Fruit fly (Drosophila melanogaster) whole organism, embryonic: ENCODE measurements around the gene red.

Experiments used
- Antp ChIP-seq: fragments of 200-800 bp; sonication (Bioruptor generic); optimal IDR thresholded peaks from 3 replicates; lab custom pipeline; 2016; ENCODE audit warnings: missing biosample characterization, missing genetic modification characterization
- Asciz ChIP-seq: fragments of 200-800 bp; sonication (Bioruptor generic); optimal IDR thresholded peaks from 2 replicates; lab custom pipeline; 2017; ENCODE audit warnings: missing biosample characterization, mild to moderate bottlenecking, missing genetic modification characterization, missing genetic modification reagents
- CG10565 ChIP-seq: fragments of 200-800 bp; sonication (Bioruptor generic); optimal IDR thresholded peaks from 3 replicates; lab custom pipeline; 2016; ENCODE audit warnings: missing biosample characterization, mild to moderate bottlenecking, missing genetic modification characterization
- CG12299 ChIP-seq: fragments of 200-800 bp; sonication (Bioruptor generic); optimal IDR thresholded peaks from 2 replicates; lab custom pipeline; 2018; ENCODE audit warnings: missing biosample characterization, mild to moderate bottlenecking, missing genetic modification characterization
- CG1233 ChIP-seq: fragments of 200-800 bp; sonication (Bioruptor generic); optimal IDR thresholded peaks from 4 replicates; lab custom pipeline; 2018; ENCODE audit warnings: missing biosample characterization, mild to moderate bottlenecking, missing genetic modification characterization
- CG15514 ChIP-seq: fragments of 200-800 bp; sonication (Bioruptor generic); optimal IDR thresholded peaks from 3 replicates; lab custom pipeline; 2017; ENCODE audit warnings: missing biosample characterization, missing genetic modification characterization, mild to moderate bottlenecking, moderate library complexity, missing genetic modification reagents
- CG17912 ChIP-seq: fragments of 200-800 bp; sonication (Bioruptor generic); optimal IDR thresholded peaks from 2 replicates; lab custom pipeline; 2018; ENCODE audit warnings: missing biosample characterization, mild to moderate bottlenecking, missing genetic modification characterization
- CG18011 ChIP-seq: fragments of 200-800 bp; sonication (Bioruptor generic); optimal IDR thresholded peaks from 2 replicates; lab custom pipeline; 2017; ENCODE audit warnings: missing biosample characterization, missing genetic modification characterization, mild to moderate bottlenecking, moderate library complexity, missing genotype
- CG18599 ChIP-seq: fragments of 200-800 bp; sonication (Bioruptor generic); optimal IDR thresholded peaks from 3 replicates; lab custom pipeline; 2017; ENCODE audit warnings: missing biosample characterization, missing genetic modification characterization, mild to moderate bottlenecking, moderate library complexity, missing genetic modification reagents
- CG31224 ChIP-seq: fragments of 200-800 bp; sonication (Bioruptor generic); IDR thresholded peaks from 2 replicates; pipeline ENCODE4 v1.3.6; 2022; ENCODE audit warnings: missing biosample characterization, missing genetic modification characterization
- CG33557 ChIP-seq: fragments of 200-800 bp; sonication (Bioruptor generic); optimal IDR thresholded peaks from 2 replicates; lab custom pipeline; 2019; ENCODE audit warnings: missing biosample characterization, mild to moderate bottlenecking, missing genetic modification characterization, moderate library complexity
- CG3838 ChIP-seq: fragments of 200-800 bp; sonication (Bioruptor generic); optimal IDR thresholded peaks from 3 replicates; lab custom pipeline; 2016; ENCODE audit warnings: missing biosample characterization, missing genetic modification characterization
- CG7271 ChIP-seq: fragments of 200-800 bp; sonication (Bioruptor generic); optimal IDR thresholded peaks from 2 replicates; lab custom pipeline; 2018; ENCODE audit warnings: missing biosample characterization, mild to moderate bottlenecking, missing genetic modification characterization, moderate library complexity
- CG7357 ChIP-seq: fragments of 200-800 bp; sonication (Bioruptor generic); IDR thresholded peaks from 3 replicates; pipeline ENCODE4 v1.3.6; 2022; ENCODE audit warnings: missing biosample characterization, missing genetic modification characterization
- CG8924 ChIP-seq: fragments of 200-800 bp; optimal IDR thresholded peaks from 3 replicates; lab custom pipeline; 2019; ENCODE audit warnings: missing biosample characterization, mild to moderate bottlenecking, missing genetic modification characterization, moderate library complexity
- CG8944 ChIP-seq: fragments of 200-800 bp; sonication (Bioruptor generic); optimal IDR thresholded peaks from 3 replicates; lab custom pipeline; 2016; ENCODE audit warnings: missing biosample characterization, missing genetic modification characterization
- CG9437 ChIP-seq: fragments of 200-800 bp; sonication (Bioruptor generic); optimal IDR thresholded peaks from 2 replicates; lab custom pipeline; 2018; ENCODE audit warnings: missing biosample characterization, mild to moderate bottlenecking, missing genetic modification characterization
- CG9876 ChIP-seq: fragments of 200-800 bp; sonication (Bioruptor generic); optimal IDR thresholded peaks from 2 replicates; lab custom pipeline; 2016; ENCODE audit warnings: missing biosample characterization, missing genetic modification characterization
- Ets65A ChIP-seq: fragments of 200-800 bp; sonication (Bioruptor generic); peaks from one replicate; lab custom pipeline; 2016; ENCODE audit warnings: missing biosample characterization, missing genetic modification characterization
- Gug ChIP-seq: fragments of 200-800 bp; sonication (Bioruptor generic); IDR thresholded peaks from 4 replicates; pipeline ENCODE4 v1.3.6; 2022; ENCODE audit warnings: missing biosample characterization, missing genetic modification characterization
- Hand ChIP-seq: fragments of 200-800 bp; sonication (Bioruptor generic); optimal IDR thresholded peaks from 2 replicates; lab custom pipeline; 2017; ENCODE audit warnings: mild to moderate bottlenecking, missing biosample characterization, missing genetic modification reagents, missing genetic modification characterization
- HmgZ ChIP-seq: fragments of 200-800 bp; sonication (Bioruptor generic); optimal IDR thresholded peaks from 2 replicates; lab custom pipeline; 2018; ENCODE audit warnings: missing biosample characterization, mild to moderate bottlenecking, missing genetic modification characterization
- Optix ChIP-seq: fragments of 200-800 bp; sonication (Bioruptor generic); IDR thresholded peaks from 3 replicates; pipeline ENCODE4 v1.3.6; 2022; ENCODE audit warnings: missing biosample characterization, missing genetic modification characterization
- Ravus ChIP-seq: fragments of 200-800 bp; sonication (Bioruptor generic); IDR thresholded peaks from 2 replicates; pipeline ENCODE4 v1.3.6; 2022; ENCODE audit warnings: missing biosample characterization, missing genetic modification characterization
- Sox102F ChIP-seq: fragments of 200-800 bp; sonication (Bioruptor generic); optimal IDR thresholded peaks from 2 replicates; lab custom pipeline; 2018; ENCODE audit warnings: missing biosample characterization, mild to moderate bottlenecking, missing genetic modification characterization, moderate library complexity
- YL-1 ChIP-seq: fragments of 200-800 bp; sonication (Bioruptor generic); optimal IDR thresholded peaks from 3 replicates; lab custom pipeline; 2017; ENCODE audit warnings: missing biosample characterization, mild to moderate bottlenecking, missing genetic modification characterization
- ab ChIP-seq: fragments of 200-800 bp; sonication (Bioruptor generic); optimal IDR thresholded peaks from 2 replicates; lab custom pipeline; 2016; ENCODE audit warnings: missing biosample characterization, missing genetic modification characterization
- aop ChIP-seq: fragments of 200-800 bp; sonication (Bioruptor generic); IDR thresholded peaks from 2 replicates; pipeline ENCODE4 v1.3.6; 2022; ENCODE audit warnings: missing biosample characterization, missing genetic modification characterization
- ap ChIP-seq: fragments of 200-800 bp; sonication (Bioruptor generic); IDR thresholded peaks from 2 replicates; pipeline ENCODE4 v1.3.6; 2022; ENCODE audit warnings: missing biosample characterization, missing genetic modification characterization
- bbx ChIP-seq: fragments of 200-800 bp; sonication (Bioruptor generic); IDR thresholded peaks from 2 replicates; pipeline ENCODE4 v1.3.6; 2022; ENCODE audit warnings: missing biosample characterization, missing genetic modification characterization; ENCODE audit not compliant: partially characterized antibody
- fd64A ChIP-seq: fragments of 200-800 bp; sonication (Bioruptor generic); optimal IDR thresholded peaks from 3 replicates; lab custom pipeline; 2018; ENCODE audit warnings: missing biosample characterization, mild to moderate bottlenecking, missing genetic modification characterization
- gsb-n ChIP-seq: fragments of 200-800 bp; sonication (Bioruptor generic); optimal IDR thresholded peaks from 3 replicates; lab custom pipeline; 2018; ENCODE audit warnings: missing biosample characterization, mild to moderate bottlenecking, missing genetic modification characterization
- hth ChIP-seq: fragments of >200 bp; optimal IDR thresholded peaks from 2 replicates; lab custom pipeline; 2017; ENCODE audit warnings: inconsistent platforms
- klu ChIP-seq: fragments of 200-800 bp; sonication (Bioruptor generic); IDR thresholded peaks from 2 replicates; pipeline ENCODE4 v1.3.6; 2022; ENCODE audit warnings: missing biosample characterization, missing genetic modification characterization
- mirr ChIP-seq: fragments of 200-800 bp; sonication (Bioruptor generic); optimal IDR thresholded peaks from 3 replicates; lab custom pipeline; 2018; ENCODE audit warnings: missing biosample characterization, mild to moderate bottlenecking, missing genetic modification characterization
- nom ChIP-seq: fragments of 200-800 bp; sonication (Bioruptor generic); optimal IDR thresholded peaks from 2 replicates; lab custom pipeline; 2017; ENCODE audit warnings: missing biosample characterization, missing genetic modification characterization, mild to moderate bottlenecking, moderate library complexity, missing genetic modification reagents
- pum ChIP-seq: fragments of 200-800 bp; sonication (Bioruptor generic); optimal IDR thresholded peaks from 2 replicates; lab custom pipeline; 2016; ENCODE audit warnings: missing biosample characterization, missing genetic modification characterization
- slou ChIP-seq: fragments of 200-800 bp; sonication (Bioruptor generic); optimal IDR thresholded peaks from 3 replicates; lab custom pipeline; 2016; ENCODE audit warnings: missing biosample characterization, missing genetic modification characterization
- slp2 ChIP-seq: fragments of 200-800 bp; sonication (Bioruptor generic); optimal IDR thresholded peaks from 2 replicates; lab custom pipeline; 2016; ENCODE audit warnings: missing biosample characterization, missing genetic modification characterization
- unpg ChIP-seq: fragments of 200-800 bp; sonication (Bioruptor generic); optimal IDR thresholded peaks from 3 replicates; lab custom pipeline; 2018; ENCODE audit warnings: missing biosample characterization, mild to moderate bottlenecking, missing genetic modification characterization, moderate library complexity
- wek ChIP-seq: fragments of 200-800 bp; sonication (Bioruptor generic); optimal IDR thresholded peaks from 3 replicates; lab custom pipeline; 2018; ENCODE audit warnings: missing biosample characterization, mild to moderate bottlenecking, missing genetic modification characterization, moderate library complexity
- zen ChIP-seq: fragments of 200-800 bp; sonication (Bioruptor generic); optimal IDR thresholded peaks from 3 replicates; lab custom pipeline; 2018; ENCODE audit warnings: missing biosample characterization, mild to moderate bottlenecking, missing genetic modification characterization, moderate library complexity

red gene

DNA sequence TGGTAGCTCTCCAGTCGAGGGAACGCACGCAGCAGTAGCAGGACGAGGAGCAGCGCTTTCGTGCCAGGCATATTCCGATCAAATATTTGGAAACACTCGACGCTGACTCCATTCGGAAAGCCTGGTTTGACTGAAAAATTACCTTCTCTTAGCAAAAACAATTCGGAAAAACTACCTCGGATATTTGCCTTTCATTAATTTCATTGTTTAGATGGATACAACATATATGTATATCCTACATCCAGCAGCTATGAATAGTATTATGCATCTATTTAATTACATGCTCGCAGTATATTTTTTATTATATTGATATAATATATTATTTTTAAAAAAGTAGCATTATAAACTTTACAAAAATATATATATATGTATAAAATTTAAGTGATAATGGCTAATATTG, 27.8 kb upstream of the red start, which contains the start of gene CG14840 (continued):
- TF ChIP-seq CG18599 (GFP tag; lab: Kevin White, UChicago) (no peak), CG1233 (GFP tag; lab: Kevin White, UChicago) (no peak)

DNA sequence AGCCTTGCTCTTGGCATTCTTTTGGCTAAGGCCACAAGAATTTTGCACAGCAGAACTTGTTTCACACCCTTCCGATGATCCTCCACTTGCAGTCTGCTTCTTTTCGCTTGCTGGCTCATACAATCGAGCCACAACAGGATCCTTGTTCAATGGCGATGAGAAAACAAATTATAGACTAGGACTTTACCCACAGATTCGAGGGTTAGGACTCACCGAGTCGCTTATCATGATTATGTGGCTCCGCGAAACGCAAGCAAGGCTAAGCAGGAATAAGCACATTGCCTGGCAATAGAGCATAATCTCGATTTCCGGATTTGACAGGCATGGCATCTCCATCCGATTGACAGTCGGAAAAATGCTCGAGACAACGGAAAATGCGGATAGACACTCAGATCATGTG, 26.8 kb upstream of the red start, which contains the start of the genes CG14839 and CG14841:
CG14839 (plus strand) TSS at position 301 of the 400 bp plus-strand sequence.
CG14841 (minus strand) TSS at position 332 of the 400 bp plus-strand sequence.
- TF ChIP-seq YL-1 (GFP tag; lab: Kevin White, UChicago) (no peak), Ets65A (GFP tag; lab: Kevin White, UChicago) (peak; percentile 73)

DNA sequence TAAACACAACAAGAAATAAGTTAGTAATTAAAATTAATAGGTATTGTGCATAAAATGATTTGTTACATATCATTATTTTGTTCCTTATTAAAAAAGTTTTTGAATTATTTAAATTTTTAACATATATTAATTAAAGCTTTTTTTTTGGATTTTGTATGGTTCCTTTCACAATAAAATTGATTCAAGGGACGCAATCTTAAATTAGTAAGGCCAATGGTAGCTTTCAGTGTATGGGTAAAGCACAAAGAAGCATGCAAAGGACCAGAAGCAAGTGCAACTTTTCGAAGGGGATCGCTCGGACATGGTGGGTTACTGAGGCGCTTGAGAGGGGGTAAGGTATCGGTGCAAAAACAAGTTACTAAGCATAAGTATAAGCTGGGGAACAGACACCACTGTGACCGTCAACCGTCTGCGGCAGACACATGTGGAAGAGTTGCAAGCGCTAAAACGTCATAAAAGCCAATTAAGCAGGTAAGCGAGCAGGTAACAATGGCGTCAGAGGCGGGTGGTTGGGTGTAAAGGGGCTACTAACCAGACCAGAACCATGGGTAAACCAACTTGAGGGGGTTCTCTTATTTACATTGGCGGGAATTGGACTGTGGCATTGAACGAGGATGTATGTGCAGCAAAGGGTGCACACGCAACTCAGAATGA, 13.2 kb upstream of the red start:
- TF ChIP-seq CG33557 (GFP tag; lab: Kevin White, UChicago), result no peak
- peak; percentile 43 for TF ChIP-seq nom (GFP tag; lab: Kevin White, UChicago)
- no peak for TF ChIP-seq gsb-n (tag; lab: Kevin White, UChicago)
- TF ChIP-seq, all 482 proteins: peak for 1

DNA sequence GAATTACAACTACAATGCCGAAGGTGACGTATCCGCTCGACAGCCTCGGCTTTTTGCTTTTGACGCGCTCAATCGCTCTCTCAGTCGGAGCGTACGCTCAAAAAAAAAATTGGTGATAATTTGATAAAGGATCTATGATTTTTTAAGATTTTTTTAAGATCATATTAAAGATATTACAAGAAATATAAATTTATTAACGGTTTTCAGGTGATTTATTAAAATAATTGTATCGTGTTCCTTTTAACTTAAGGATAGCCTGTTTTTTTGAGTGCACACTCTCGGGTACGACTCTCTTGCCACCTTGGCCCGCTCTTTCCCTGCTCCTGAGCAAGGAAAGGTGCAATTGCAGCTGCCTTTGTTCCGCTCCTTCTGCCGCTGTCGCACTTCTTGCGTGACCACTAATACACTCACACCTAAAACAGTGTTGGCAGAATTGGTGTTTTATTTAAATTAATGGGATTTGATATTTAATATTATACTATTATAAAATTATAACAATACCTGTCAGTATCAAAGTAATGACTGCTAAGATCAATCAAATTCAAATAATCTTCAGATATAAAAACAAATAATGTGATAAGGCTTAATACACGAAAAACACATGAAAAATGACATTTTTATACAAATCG, 10.9 kb upstream of the red start:
- peak; percentile 65 for TF ChIP-seq Ravus (GFP tag; lab: Robert Waterston, UW)
- TF ChIP-seq Sox102F, result peak; percentile 71
- no peak for TF ChIP-seq hth
- peak; percentile 63 for TF ChIP-seq CG31224 (GFP tag; lab: Robert Waterston, UW)
- peak; percentile 37 for TF ChIP-seq pum (GFP tag; lab: Kevin White, UChicago)
- no peak for TF ChIP-seq ab (GFP tag; lab: Kevin White, UChicago)
- peak; percentile 65; the same call in 3 of the 4 replicates for TF ChIP-seq Gug (GFP tag; lab: Robert Waterston, UW)
- TF ChIP-seq CG9876 (GFP tag; lab: Kevin White, UChicago), result no peak
- TF ChIP-seq ap, result peak; percentile 66
- TF ChIP-seq Ets65A (GFP tag; lab: Kevin White, UChicago), result peak; percentile 92
- TF ChIP-seq CG18011 (GFP tag; lab: Kevin White, UChicago), result peak; percentile 33
- no peak for TF ChIP-seq bbx (GFP tag; lab: Robert Waterston, UW)
- TF ChIP-seq CG8924 (tag; lab: Kevin White, UChicago), result peak; percentile 91
- no peak for TF ChIP-seq aop (GFP tag; lab: Robert Waterston, UW)
- no peak for TF ChIP-seq unpg (GFP tag; lab: Kevin White, UChicago)
- TF ChIP-seq Hand, result peak; percentile 90
- TF ChIP-seq CG15514 (GFP tag; lab: Kevin White, UChicago), result peak; percentile 69
- peak; percentile 54; the same call in 2 of the 3 replicates for TF ChIP-seq Optix (GFP tag; lab: Robert Waterston, UW)
- TF ChIP-seq wek (GFP tag; lab: Kevin White, UChicago), result no peak
- TF ChIP-seq fd64A (GFP tag; lab: Kevin White, UChicago), result no peak
- peak; percentile 2 for TF ChIP-seq slou (GFP tag; lab: Kevin White, UChicago)
- TF ChIP-seq zen (tag; lab: Kevin White, UChicago), result peak; percentile 95
- TF ChIP-seq CG10565 (GFP tag; lab: Kevin White, UChicago), result peak; percentile 40
- TF ChIP-seq HmgZ, result peak; percentile 64
- TF ChIP-seq CG3838 (GFP tag; lab: Kevin White, UChicago), result peak; percentile 31
- peak; percentile 91 for TF ChIP-seq CG7271 (tag; lab: Kevin White, UChicago)
- peak; percentile 45; the same call in 1 of the 2 replicates for TF ChIP-seq klu
- no peak for TF ChIP-seq CG17912 (GFP tag; lab: Kevin White, UChicago)
- TF ChIP-seq mirr (GFP tag; lab: Kevin White, UChicago), result no peak
- TF ChIP-seq CG12299 (tag; lab: Kevin White, UChicago), result peak; percentile 66
- TF ChIP-seq CG9437 (GFP tag; lab: Kevin White, UChicago), result peak; percentile 54
- peak; percentile 29 for TF ChIP-seq CG8944 (GFP tag; lab: Kevin White, UChicago)
- no peak for TF ChIP-seq Antp (GFP tag; lab: Kevin White, UChicago)
- TF ChIP-seq slp2 (GFP tag; lab: Kevin White, UChicago), result no peak
- no peak for TF ChIP-seq Asciz
- TF ChIP-seq CG7357, result peak; percentile 66; the same call in 2 of the 3 replicates
